Fruit fly (Drosophila melanogaster) whole organism, embryonic: ENCODE results near the gene Blm.

Experiments used
- CG10147 ChIP-seq: fragments of 200-800 bp; sonication (Bioruptor generic); optimal IDR thresholded peaks from 2 replicates; lab custom pipeline; 2019; ENCODE audit warnings: missing biosample characterization, mild to moderate bottlenecking, missing genetic modification characterization, moderate library complexity
- CG10274 ChIP-seq: fragments of 200-800 bp; sonication (Bioruptor generic); optimal IDR thresholded peaks from 3 replicates; lab custom pipeline; 2017; ENCODE audit warnings: missing biosample characterization, mild to moderate bottlenecking, missing genetic modification characterization
- CG13287 ChIP-seq: fragments of 200-800 bp; sonication (Bioruptor generic); IDR thresholded peaks from 2 replicates; pipeline ENCODE4 v1.3.6; 2022; ENCODE audit warnings: missing biosample characterization, missing genetic modification characterization; ENCODE audit not compliant: partially characterized antibody
- CG13624 ChIP-seq: fragments of 200-800 bp; sonication (Bioruptor generic); optimal IDR thresholded peaks from 2 replicates; lab custom pipeline; 2016; ENCODE audit warnings: missing biosample characterization, missing genetic modification characterization
- CG14014 ChIP-seq: fragments of 200-800 bp; sonication (Bioruptor generic); IDR thresholded peaks from 2 replicates; pipeline ENCODE4 v1.3.6; 2022; ENCODE audit warnings: missing biosample characterization, missing genetic modification characterization
- CG14667 ChIP-seq: fragments of 200-800 bp; sonication (Bioruptor generic); IDR thresholded peaks from 2 replicates; pipeline ENCODE4 v1.3.6; 2022; ENCODE audit warnings: missing biosample characterization, missing genetic modification characterization
- CG15479 ChIP-seq: fragments of 200-800 bp; sonication (Bioruptor generic); optimal IDR thresholded peaks from 3 replicates; lab custom pipeline; 2019; ENCODE audit warnings: missing biosample characterization, mild to moderate bottlenecking, missing genetic modification characterization, moderate library complexity
- CG18599 ChIP-seq: fragments of 200-800 bp; sonication (Bioruptor generic); optimal IDR thresholded peaks from 3 replicates; lab custom pipeline; 2017; ENCODE audit warnings: missing biosample characterization, missing genetic modification characterization, mild to moderate bottlenecking, moderate library complexity, missing genetic modification reagents
- CG2120 ChIP-seq: fragments of 200-800 bp; sonication (Bioruptor generic); optimal IDR thresholded peaks from 3 replicates; lab custom pipeline; 2016; ENCODE audit warnings: missing biosample characterization, missing genetic modification characterization
- CG2889 ChIP-seq: fragments of 200-800 bp; sonication (Bioruptor generic); IDR thresholded peaks from 3 replicates; pipeline ENCODE4 v1.3.6; 2022; ENCODE audit warnings: missing biosample characterization, missing genetic modification characterization
- CG30020 ChIP-seq: fragments of 200-800 bp; optimal IDR thresholded peaks from 2 replicates; lab custom pipeline; 2019; ENCODE audit warnings: missing biosample characterization, mild to moderate bottlenecking, missing genetic modification characterization, moderate library complexity
- CG31388 ChIP-seq: fragments of 200-800 bp; sonication (Bioruptor generic); optimal IDR thresholded peaks from 2 replicates; lab custom pipeline; 2016; ENCODE audit warnings: missing biosample characterization, missing genetic modification characterization
- CG3163 ChIP-seq: fragments of 200-800 bp; sonication (Bioruptor generic); optimal IDR thresholded peaks from 3 replicates; lab custom pipeline; 2016; ENCODE audit warnings: missing biosample characterization, missing genetic modification characterization
- CG34422 ChIP-seq: fragments of 200-800 bp; sonication (Bioruptor generic); IDR thresholded peaks from 3 replicates; pipeline ENCODE4 v1.3.6; 2022; ENCODE audit warnings: missing biosample characterization, missing genetic modification characterization
- CG3847 ChIP-seq: fragments of 200-800 bp; sonication (Bioruptor generic); IDR thresholded peaks from 2 replicates; pipeline ENCODE4 v1.3.6; 2022; ENCODE audit warnings: missing biosample characterization, missing genetic modification characterization
- CG6791 ChIP-seq: fragments of 200-800 bp; sonication (Bioruptor generic); IDR thresholded peaks from 3 replicates; pipeline ENCODE4 v1.3.6; 2022; ENCODE audit warnings: missing biosample characterization, missing genetic modification characterization; ENCODE audit not compliant: partially characterized antibody
- CG8765 ChIP-seq: fragments of 200-800 bp; sonication (Bioruptor generic); IDR thresholded peaks from 2 replicates; pipeline ENCODE4 v1.3.6; 2022; ENCODE audit warnings: missing biosample characterization, missing genetic modification characterization
- Deaf1 ChIP-seq: fragments of 200-800 bp; optimal IDR thresholded peaks from 3 replicates; lab custom pipeline; 2019; ENCODE audit warnings: missing biosample characterization, mild to moderate bottlenecking, missing genetic modification characterization, moderate library complexity
- Dfd ChIP-seq, 2 experiments: fragments of >200 bp; optimal IDR thresholded peaks; 2 replicates each; lab custom pipeline; 2017; ENCODE audit warnings: missing biosample characterization in 2 of 2, missing genetic modification characterization in 2 of 2
- Doc3 ChIP-seq: fragments of 200-800 bp; sonication (Bioruptor generic); IDR thresholded peaks from 3 replicates; pipeline ENCODE4 v1.3.6; 2022; ENCODE audit warnings: missing biosample characterization, missing genetic modification characterization; ENCODE audit not compliant: partially characterized antibody
- E2f2 ChIP-seq: fragments of 200-800 bp; sonication (Bioruptor generic); IDR thresholded peaks from 2 replicates; pipeline ENCODE4 v1.3.6; 2022; ENCODE audit warnings: missing biosample characterization, missing genetic modification characterization
- Elba2 ChIP-seq: fragments of 200-800 bp; sonication (Bioruptor generic); optimal IDR thresholded peaks from 3 replicates; lab custom pipeline; 2016; ENCODE audit warnings: missing biosample characterization, missing genetic modification characterization
- Ets65A ChIP-seq: fragments of 200-800 bp; sonication (Bioruptor generic); peaks from one replicate; lab custom pipeline; 2016; ENCODE audit warnings: missing biosample characterization, missing genetic modification characterization
- H2.0 ChIP-seq: fragments of 200-800 bp; sonication (Bioruptor generic); IDR thresholded peaks from 2 replicates; pipeline ENCODE4 v1.3.6; 2022; ENCODE audit warnings: missing biosample characterization, missing genetic modification characterization
- HLH3B ChIP-seq: fragments of 200-800 bp; sonication (Bioruptor generic); IDR thresholded peaks from 2 replicates; pipeline ENCODE4 v1.3.6; 2022; ENCODE audit warnings: missing biosample characterization, missing genetic modification characterization
- HLHmδ ChIP-seq: fragments of 200-800 bp; sonication (Bioruptor generic); optimal IDR thresholded peaks from 2 replicates; lab custom pipeline; 2018; ENCODE audit warnings: missing biosample characterization, mild to moderate bottlenecking, missing genetic modification characterization, moderate library complexity
- Hr39 ChIP-seq: fragments of >200 bp; optimal IDR thresholded peaks from 2 replicates; lab custom pipeline; 2017
- Mad ChIP-seq: fragments of 200-800 bp; sonication (Bioruptor generic); optimal IDR thresholded peaks from 2 replicates; lab custom pipeline; 2016; ENCODE audit warnings: missing biosample characterization, missing genetic modification characterization
- Neu2 ChIP-seq: fragments of 200-800 bp; sonication (Bioruptor generic); optimal IDR thresholded peaks from 3 replicates; lab custom pipeline; 2016; ENCODE audit warnings: missing biosample characterization, missing genetic modification characterization, borderline replicate concordance
- PHDP ChIP-seq: fragments of 200-800 bp; sonication (Bioruptor generic); optimal IDR thresholded peaks from 3 replicates; lab custom pipeline; 2018; ENCODE audit warnings: missing biosample characterization, mild to moderate bottlenecking, missing genetic modification characterization, moderate library complexity
- Poxn ChIP-seq: fragments of 200-800 bp; sonication (Bioruptor generic); IDR thresholded peaks from 2 replicates; pipeline ENCODE4 v1.3.6; 2022; ENCODE audit warnings: missing biosample characterization, missing genetic modification characterization
- Side ChIP-seq: fragments of 200-800 bp; sonication (Bioruptor generic); optimal IDR thresholded peaks from 2 replicates; lab custom pipeline; 2016; ENCODE audit warnings: missing biosample characterization, missing genetic modification characterization
- Stat92E ChIP-seq, 3 experiments: fragments of >200 bp in 2 of 3; fragments of 200-800 bp in 1 of 3; sonication (Bioruptor generic) in 1 of 3; optimal IDR thresholded peaks; 2 replicates each; lab custom pipeline; 2017 to 2019; ENCODE audit warnings: missing biosample characterization in 3 of 3, missing genetic modification characterization in 3 of 3, mild to moderate bottlenecking in 1 of 3, moderate library complexity in 1 of 3
- bowl ChIP-seq: fragments of 200-800 bp; sonication (Bioruptor generic); IDR thresholded peaks from 2 replicates; pipeline ENCODE4 v1.3.6; 2022; ENCODE audit warnings: missing biosample characterization, missing genetic modification characterization
- br ChIP-seq: fragments of >200 bp; optimal IDR thresholded peaks from 2 replicates; lab custom pipeline; 2017
- cg ChIP-seq: fragments of 200-800 bp; sonication (Bioruptor generic); optimal IDR thresholded peaks from 3 replicates; lab custom pipeline; 2019; ENCODE audit warnings: missing biosample characterization, mild to moderate bottlenecking, missing genetic modification characterization, moderate library complexity
- chinmo ChIP-seq: fragments of 200-800 bp; sonication (Bioruptor generic); IDR thresholded peaks from 4 replicates; pipeline ENCODE4 v1.3.6; 2022; ENCODE audit warnings: missing biosample characterization, missing genetic modification characterization; ENCODE audit not compliant: partially characterized antibody
- crp ChIP-seq, 2 experiments: fragments of 200-800 bp; sonication (Bioruptor generic); optimal IDR thresholded peaks; 2 replicates in 1 of 2; 3 replicates in 1 of 2; lab custom pipeline; 2017; ENCODE audit warnings: missing biosample characterization in 2 of 2, missing genetic modification characterization in 2 of 2, mild to moderate bottlenecking in 1 of 2, moderate library complexity in 1 of 2
- dmrt11E ChIP-seq: fragments of 200-800 bp; sonication (Bioruptor generic); optimal IDR thresholded peaks from 3 replicates; lab custom pipeline; 2018; ENCODE audit warnings: missing biosample characterization, mild to moderate bottlenecking, missing genetic modification characterization, moderate library complexity
- fu2 ChIP-seq: fragments of 200-800 bp; sonication (Bioruptor generic); optimal IDR thresholded peaks from 2 replicates; lab custom pipeline; 2016; ENCODE audit warnings: missing biosample characterization, missing genetic modification characterization
- gce ChIP-seq: fragments of 200-800 bp; sonication (Bioruptor generic); IDR thresholded peaks from 3 replicates; pipeline ENCODE4 v1.3.6; 2022; ENCODE audit warnings: missing biosample characterization, missing genetic modification characterization
- gcm ChIP-seq: fragments of 200-800 bp; sonication (Bioruptor generic); optimal IDR thresholded peaks from 2 replicates; lab custom pipeline; 2019; ENCODE audit warnings: missing biosample characterization, mild to moderate bottlenecking, missing genetic modification characterization, moderate library complexity
- klu ChIP-seq: fragments of 200-800 bp; sonication (Bioruptor generic); IDR thresholded peaks from 2 replicates; pipeline ENCODE4 v1.3.6; 2022; ENCODE audit warnings: missing biosample characterization, missing genetic modification characterization
- kni ChIP-seq: fragments of 200-800 bp; sonication (Bioruptor generic); optimal IDR thresholded peaks from 3 replicates; lab custom pipeline; 2017; ENCODE audit warnings: mild to moderate bottlenecking, missing biosample characterization, missing genetic modification reagents, missing genetic modification characterization
- lilli ChIP-seq: fragments of 200-800 bp; sonication (Bioruptor generic); optimal IDR thresholded peaks from 3 replicates; lab custom pipeline; 2016; ENCODE audit warnings: missing biosample characterization, missing genetic modification characterization
- luna ChIP-seq: fragments of 200-800 bp; sonication (Bioruptor generic); optimal IDR thresholded peaks from 2 replicates; lab custom pipeline; 2016; ENCODE audit warnings: missing biosample characterization, missing genetic modification characterization
- nerfin-1 ChIP-seq: fragments of 200-800 bp; sonication (Bioruptor generic); optimal IDR thresholded peaks from 3 replicates; lab custom pipeline; 2019; ENCODE audit warnings: missing biosample characterization, mild to moderate bottlenecking, missing genetic modification characterization, moderate library complexity
- ranshi ChIP-seq: fragments of 200-800 bp; sonication (Bioruptor generic); IDR thresholded peaks from 2 replicates; pipeline ENCODE4 v1.3.6; 2022; ENCODE audit warnings: missing biosample characterization, missing genetic modification characterization
- sima ChIP-seq: fragments of 200-800 bp; sonication (Bioruptor generic); optimal IDR thresholded peaks from 2 replicates; lab custom pipeline; 2016; ENCODE audit warnings: missing biosample characterization, missing genetic modification characterization
- ssp ChIP-seq: fragments of 200-800 bp; sonication (Bioruptor generic); IDR thresholded peaks from 2 replicates; pipeline ENCODE4 v1.3.6; 2022; ENCODE audit warnings: missing biosample characterization, missing genetic modification characterization
- tup ChIP-seq: fragments of 200-800 bp; sonication (Bioruptor generic); optimal IDR thresholded peaks from 2 replicates; lab custom pipeline; 2016; ENCODE audit warnings: missing biosample characterization, mild to moderate bottlenecking, missing genetic modification characterization, moderate library complexity
- tx ChIP-seq: fragments of 200-800 bp; sonication (Bioruptor generic); optimal IDR thresholded peaks from 2 replicates; lab custom pipeline; 2016; ENCODE audit warnings: missing biosample characterization, missing genetic modification characterization

Blm gene

DNA sequence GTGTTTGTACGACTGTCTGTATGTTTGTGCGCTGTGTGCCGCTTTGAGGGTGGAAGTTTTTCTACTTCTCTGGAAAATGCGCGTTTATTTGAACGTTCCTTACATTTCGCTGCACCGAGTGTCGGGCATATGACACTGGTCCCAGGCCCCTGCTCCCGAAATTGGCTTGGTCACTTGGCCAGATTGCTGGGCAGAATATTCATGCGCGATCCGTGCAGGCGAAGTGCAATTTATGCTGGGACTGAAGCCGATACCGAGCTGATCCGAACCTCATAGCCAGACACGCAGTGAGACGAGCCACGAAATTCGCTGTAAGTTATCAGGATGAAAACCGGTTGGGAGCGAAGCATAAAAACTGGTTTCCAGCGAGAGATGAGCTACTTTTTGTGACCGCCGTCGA, 37.3 kb upstream of the Blm start (continued):
- TF ChIP-seq PHDP, result no peak
- TF ChIP-seq br (lab: Kevin White, UChicago), result no peak
- TF ChIP-seq klu (GFP tag; lab: Robert Waterston, UW), result no peak
- TF ChIP-seq E2f2 (GFP tag; lab: Robert Waterston, UW), result 0 out of 2 replicates have a peak, but pooled peaks have one; percentile 6
- no peak for TF ChIP-seq ssp
- peak; percentile 19; the same call in 1 of the 3 replicates for TF ChIP-seq gce (GFP tag; lab: Robert Waterston, UW)
- TF ChIP-seq dmrt11E (tag; lab: Kevin White, UChicago), result no peak
- no peak for TF ChIP-seq Neu2 (GFP tag; lab: Kevin White, UChicago)
- no peak for TF ChIP-seq CG2120 (GFP tag; lab: Kevin White, UChicago)
- TF ChIP-seq Ets65A (GFP tag; lab: Kevin White, UChicago), result peak; percentile 69
- TF ChIP-seq Stat92E (GFP tag; optimal IDR thresholded peaks at IDR 0.05; lab: Kevin White, UChicago), result no peak
- TF ChIP-seq CG10147 (GFP tag; lab: Kevin White, UChicago), result no peak
- TF ChIP-seq Deaf1 (tag; lab: Kevin White, UChicago), result peak; percentile 70
- no peak for TF ChIP-seq Mad (GFP tag; lab: Kevin White, UChicago)
- TF ChIP-seq tx (GFP tag; lab: Kevin White, UChicago), result no peak
- no peak for TF ChIP-seq lilli (GFP tag; lab: Kevin White, UChicago)
- TF ChIP-seq HLH3B, result peak; percentile 53
- TF ChIP-seq CG13287 (GFP tag; lab: Robert Waterston, UW), result no peak
- TF ChIP-seq Doc3 (GFP tag; lab: Robert Waterston, UW), result no peak
- TF ChIP-seq Hr39, result no peak
- peak; percentile 96 for TF ChIP-seq CG10274 (GFP tag; lab: Kevin White, UChicago)
- peak; percentile 40; the same call in 1 of the 3 replicates for TF ChIP-seq CG34422 (GFP tag; lab: Robert Waterston, UW)
- TF ChIP-seq CG8765 (GFP tag; lab: Robert Waterston, UW), result peak; percentile 49; the same call in 1 of the 2 replicates
- TF ChIP-seq gcm (GFP tag; lab: Kevin White, UChicago), result no peak
- TF ChIP-seq CG30020, result no peak
- no peak for TF ChIP-seq CG18599
- no peak for TF ChIP-seq Dfd (GFP tag; optimal IDR thresholded peaks at IDR 0.05; lab: Kevin White, UChicago)
- no peak for TF ChIP-seq Poxn (GFP tag; lab: Robert Waterston, UW)
- peak; percentile 42 for TF ChIP-seq HLHmδ (GFP tag; lab: Kevin White, UChicago)
- no peak for TF ChIP-seq CG2889 (GFP tag; lab: Robert Waterston, UW)
- no peak for TF ChIP-seq CG3847 (GFP tag; lab: Robert Waterston, UW)
- peak; percentile 85; the same call in 2 of the 4 replicates for TF ChIP-seq chinmo (GFP tag; lab: Robert Waterston, UW)
- no peak for TF ChIP-seq Side (GFP tag; lab: Kevin White, UChicago)
- no peak for TF ChIP-seq nerfin-1 (tag; lab: Kevin White, UChicago)
- TF ChIP-seq H2.0 (GFP tag; lab: Robert Waterston, UW), result no peak
- TF ChIP-seq sima (GFP tag; lab: Kevin White, UChicago), result no peak
- TF ChIP-seq tup (GFP tag; lab: Kevin White, UChicago), result no peak
- TF ChIP-seq bowl (GFP tag; lab: Robert Waterston, UW), result no peak
- TF ChIP-seq Elba2, result no peak
- peak; percentile 98 for TF ChIP-seq CG15479 (GFP tag; lab: Kevin White, UChicago)
- peak; percentile 49 for TF ChIP-seq kni (GFP tag; lab: Kevin White, UChicago)
- TF ChIP-seq CG14014 (GFP tag; lab: Robert Waterston, UW), result no peak
- TF ChIP-seq ranshi, result peak; percentile 53
- no peak for TF ChIP-seq CG3163 (GFP tag; lab: Kevin White, UChicago)
- no peak for TF ChIP-seq fu2 (GFP tag; lab: Kevin White, UChicago)
- no peak for TF ChIP-seq CG13624 (GFP tag; lab: Kevin White, UChicago)
- no peak for TF ChIP-seq luna (GFP tag; lab: Kevin White, UChicago)
- TF ChIP-seq CG14667 (GFP tag; lab: Robert Waterston, UW), result no peak
- peak; percentile 3 for TF ChIP-seq cg (GFP tag; lab: Kevin White, UChicago)
- no peak for TF ChIP-seq CG31388 (GFP tag; lab: Kevin White, UChicago)
- TF ChIP-seq CG6791 (GFP tag; lab: Robert Waterston, UW), result 0 out of 3 replicates have a peak, but pooled peaks have one; percentile 25
- TF ChIP-seq crp (GFP tag; optimal IDR thresholded peaks at IDR 0.05; lab: Kevin White, UChicago), result no peak
